Fruit fly (Drosophila melanogaster) whole organism, embryonic: ENCODE data around the gene CG31219.

ENCODE experiments used
- Bdp1 ChIP-seq: fragments of 200-800 bp; sonication (Bioruptor generic); optimal IDR thresholded peaks from 3 replicates; lab custom pipeline; 2016; ENCODE audit warnings: missing biosample characterization, missing genetic modification characterization
- CG1602 ChIP-seq: fragments of 200-800 bp; sonication (Bioruptor generic); optimal IDR thresholded peaks from 3 replicates; lab custom pipeline; 2016; ENCODE audit warnings: missing biosample characterization, missing genetic modification characterization
- CG30020 ChIP-seq: fragments of 200-800 bp; optimal IDR thresholded peaks from 2 replicates; lab custom pipeline; 2019; ENCODE audit warnings: missing biosample characterization, mild to moderate bottlenecking, missing genetic modification characterization, moderate library complexity
- CTCF ChIP-seq: fragments of 200-800 bp; sonication (Bioruptor generic); optimal IDR thresholded peaks from 2 replicates; lab custom pipeline; 2017; ENCODE audit warnings: missing biosample characterization, mild to moderate bottlenecking, missing genetic modification characterization, moderate library complexity
- Hr3 ChIP-seq: fragments of 200-800 bp; sonication (Bioruptor generic); optimal IDR thresholded peaks from 3 replicates; lab custom pipeline; 2016; ENCODE audit warnings: missing biosample characterization, missing genetic modification characterization
- Oaz ChIP-seq: fragments of 200-800 bp; sonication (Bioruptor generic); IDR thresholded peaks from 2 replicates; pipeline ENCODE4 v1.3.6; 2022; ENCODE audit warnings: missing biosample characterization, missing genetic modification characterization
- psq ChIP-seq: fragments of 200-800 bp; sonication (Bioruptor generic); optimal IDR thresholded peaks from 2 replicates; lab custom pipeline; 2017; ENCODE audit warnings: missing biosample characterization, missing genetic modification characterization
- shn ChIP-seq: fragments of 200-800 bp; sonication (Bioruptor generic); optimal IDR thresholded peaks from 3 replicates; lab custom pipeline; 2016; ENCODE audit warnings: missing biosample characterization, missing genetic modification characterization
- trh ChIP-seq: fragments of 200-800 bp; sonication (Bioruptor generic); optimal IDR thresholded peaks from 2 replicates; lab custom pipeline; 2016; ENCODE audit warnings: missing biosample characterization, missing genetic modification characterization
- zen ChIP-seq: fragments of 200-800 bp; sonication (Bioruptor generic); optimal IDR thresholded peaks from 3 replicates; lab custom pipeline; 2018; ENCODE audit warnings: missing biosample characterization, mild to moderate bottlenecking, missing genetic modification characterization, moderate library complexity

- TF ChIP-seq Bdp1 (GFP tag; lab: Kevin White, UChicago) (no peak), psq (GFP tag; lab: Kevin White, UChicago) (no peak), CTCF (GFP tag; lab: Kevin White, UChicago) (no peak), shn (no peak), Oaz (GFP tag; lab: Robert Waterston, UW) (no peak), Hr3 (no peak), zen (tag; lab: Kevin White, UChicago) (no peak), CG1602 (GFP tag; lab: Kevin White, UChicago) (no peak), trh (GFP tag; lab: Kevin White, UChicago) (no peak), CG30020 (tag; lab: Kevin White, UChicago) (no peak)
Observed at dm6 chr3R:19602996-19603395, 47.8 kb upstream of the CG31219 start, which contains the start of gene CG7342.
